Worm (Caenorhabditis elegans) whole organism, L2 larva: ENCODE results near the gene gcy-11.

Experiments used
- R02D3.7 ChIP-seq: fragments of 150-350 bp; optimal IDR thresholded peaks from 2 replicates; lab custom pipeline; 2014; ENCODE audit warnings: missing biosample characterization, missing genetic modification characterization
- ceh-82 ChIP-seq: fragments of 150-350 bp; optimal IDR thresholded peaks from 2 replicates; lab custom pipeline; 2014; ENCODE audit warnings: missing biosample characterization, missing genetic modification characterization
- dmd-4 ChIP-seq: sonication (generic microtip); optimal IDR thresholded peaks from 2 replicates; lab custom pipeline; 2017; ENCODE audit warnings: missing biosample characterization, missing genetic modification characterization
- egl-27 ChIP-seq: sonication (generic microtip); optimal IDR thresholded peaks from 3 replicates; lab custom pipeline; 2017; ENCODE audit warnings: missing biosample characterization, missing genetic modification reagents, missing genetic modification characterization
- fos-1 ChIP-seq: fragments of 150-350 bp; optimal IDR thresholded peaks from 2 replicates; lab custom pipeline; 2014; ENCODE audit warnings: missing biosample characterization, missing genetic modification characterization
- nhr-25 ChIP-seq: fragments of 150-350 bp; sonication (generic microtip); optimal IDR thresholded peaks from 3 replicates; lab custom pipeline; 2014; ENCODE audit warnings: missing biosample characterization, missing genetic modification characterization
- nhr-77 ChIP-seq: fragments of 150-350 bp; optimal IDR thresholded peaks from 2 replicates; lab custom pipeline; 2014; ENCODE audit warnings: missing biosample characterization, missing genetic modification characterization
- sem-4 ChIP-seq: fragments of 150-350 bp; optimal IDR thresholded peaks from 2 replicates; lab custom pipeline; 2014; ENCODE audit warnings: missing biosample characterization, missing genetic modification reagents, missing genetic modification characterization
- snpc-4 ChIP-seq: fragments of 150-350 bp; optimal IDR thresholded peaks from 2 replicates; lab custom pipeline; 2014; ENCODE audit warnings: missing biosample characterization, missing genetic modification characterization
- unc-39 ChIP-seq: fragments of 150-350 bp; optimal IDR thresholded peaks from 2 replicates; lab custom pipeline; 2014; ENCODE audit warnings: missing biosample characterization, missing genetic modification characterization

DNA sequence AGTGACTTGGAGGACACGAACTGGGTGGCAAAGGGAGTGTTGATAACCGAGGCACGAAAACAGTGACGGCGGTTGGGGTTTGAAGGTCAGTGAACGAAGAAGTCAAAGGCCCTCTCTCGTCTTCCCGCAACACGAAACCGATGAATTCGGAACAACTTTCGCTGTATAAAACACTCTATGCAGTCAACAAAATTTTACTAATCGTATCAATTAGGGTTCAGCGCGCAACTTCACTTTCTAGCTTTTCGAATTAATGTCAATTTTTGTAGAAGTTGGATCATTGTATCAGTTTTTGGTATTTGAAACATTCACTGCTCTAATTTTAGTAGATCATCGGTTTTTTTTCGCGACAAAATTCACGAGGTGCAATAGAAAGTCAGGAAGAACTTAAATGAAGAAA, 16.8 kb downstream of the gcy-11 start:
- TF ChIP-seq dmd-4 (tag; lab: Kevin White, UChicago) (no peak), unc-39 (tag; lab: Kevin White, UChicago) (no peak), egl-27 (tag; lab: Kevin White, UChicago) (no peak), R02D3.7 (tag; lab: Kevin White, UChicago) (no peak), sem-4 (tag; lab: Kevin White, UChicago) (no peak), fos-1 (no peak), snpc-4 (tag; lab: Kevin White, UChicago) (no peak), nhr-77 (tag; lab: Kevin White, UChicago) (no peak), nhr-25 (tag; lab: Kevin White, UChicago) (no peak), ceh-82 (tag; lab: Kevin White, UChicago) (no peak)
